Fruit fly (Drosophila melanogaster) whole organism, embryonic: ENCODE results near the gene CG34384.

Experiments
- Bdp1 ChIP-seq: fragments of 200-800 bp; sonication (Bioruptor generic); optimal IDR thresholded peaks from 3 replicates; lab custom pipeline; 2016; ENCODE audit warnings: missing biosample characterization, missing genetic modification characterization
- CG10267 ChIP-seq: fragments of 200-800 bp; sonication (Bioruptor generic); optimal IDR thresholded peaks from 2 replicates; lab custom pipeline; 2018; ENCODE audit warnings: missing biosample characterization, mild to moderate bottlenecking, missing genetic modification characterization, moderate library complexity
- CG10274 ChIP-seq: fragments of 200-800 bp; sonication (Bioruptor generic); optimal IDR thresholded peaks from 3 replicates; lab custom pipeline; 2017; ENCODE audit warnings: missing biosample characterization, mild to moderate bottlenecking, missing genetic modification characterization
- CG11398 ChIP-seq: fragments of 200-800 bp; sonication (Bioruptor generic); optimal IDR thresholded peaks from 2 replicates; lab custom pipeline; 2016; ENCODE audit warnings: missing biosample characterization, missing genetic modification characterization
- CG12299 ChIP-seq: fragments of 200-800 bp; sonication (Bioruptor generic); optimal IDR thresholded peaks from 2 replicates; lab custom pipeline; 2018; ENCODE audit warnings: missing biosample characterization, mild to moderate bottlenecking, missing genetic modification characterization
- CG13775 ChIP-seq: fragments of 200-800 bp; sonication (Bioruptor generic); optimal IDR thresholded peaks from 3 replicates; lab custom pipeline; 2017; ENCODE audit warnings: missing biosample characterization, mild to moderate bottlenecking, missing genetic modification characterization
- CG15269 ChIP-seq: fragments of 200-800 bp; sonication (Bioruptor generic); optimal IDR thresholded peaks from 2 replicates; lab custom pipeline; 2018; ENCODE audit warnings: missing biosample characterization, mild to moderate bottlenecking, missing genetic modification characterization, moderate library complexity
- CG1602 ChIP-seq: fragments of 200-800 bp; sonication (Bioruptor generic); optimal IDR thresholded peaks from 3 replicates; lab custom pipeline; 2016; ENCODE audit warnings: missing biosample characterization, missing genetic modification characterization
- CG17829 ChIP-seq: fragments of 200-800 bp; optimal IDR thresholded peaks from 2 replicates; lab custom pipeline; 2019; ENCODE audit warnings: missing biosample characterization, mild to moderate bottlenecking, missing genetic modification characterization, moderate library complexity
- CG18619 ChIP-seq: fragments of 200-800 bp; sonication (Bioruptor generic); optimal IDR thresholded peaks from 3 replicates; lab custom pipeline; 2017; ENCODE audit warnings: missing biosample characterization, mild to moderate bottlenecking, missing genetic modification characterization
- CG2875 ChIP-seq: fragments of 200-800 bp; sonication (Bioruptor generic); optimal IDR thresholded peaks from 2 replicates; lab custom pipeline; 2017; ENCODE audit warnings: missing biosample characterization, mild to moderate bottlenecking, missing genetic modification characterization, missing genetic modification reagents
- CG32772 ChIP-seq: fragments of 200-800 bp; sonication (Bioruptor generic); IDR thresholded peaks from 2 replicates; pipeline ENCODE4 v1.3.6; 2022; ENCODE audit warnings: missing biosample characterization, missing genetic modification characterization
- CG3281 ChIP-seq: fragments of 200-800 bp; sonication (Bioruptor generic); optimal IDR thresholded peaks from 3 replicates; lab custom pipeline; 2017; ENCODE audit warnings: missing biosample characterization, mild to moderate bottlenecking, missing genetic modification characterization
- CG3407 ChIP-seq: fragments of 200-800 bp; sonication (Bioruptor generic); optimal IDR thresholded peaks from 2 replicates; lab custom pipeline; 2018; ENCODE audit warnings: missing biosample characterization, mild to moderate bottlenecking, missing genetic modification characterization
- CG3726 ChIP-seq: fragments of 200-800 bp; sonication (Bioruptor generic); IDR thresholded peaks from 3 replicates; pipeline ENCODE4, ENCODE4 v1.3.6; 2022; ENCODE audit warnings: missing biosample characterization, missing genetic modification characterization
- CG42726 ChIP-seq: fragments of 200-800 bp; sonication (Bioruptor generic); IDR thresholded peaks from 2 replicates; pipeline ENCODE4 v1.3.6; 2022; ENCODE audit warnings: missing biosample characterization, missing genetic modification characterization; ENCODE audit not compliant: partially characterized antibody
- CG4404 ChIP-seq: fragments of 200-800 bp; sonication (Bioruptor generic); IDR thresholded peaks from 2 replicates; pipeline ENCODE4 v1.3.6; 2022; ENCODE audit warnings: missing biosample characterization, missing genetic modification characterization
- CG8290 ChIP-seq, 3 experiments: fragments of 200-800 bp; sonication (Bioruptor generic); optimal IDR thresholded peaks; 2 replicates each; lab custom pipeline; 2016 to 2019; ENCODE audit warnings: missing biosample characterization in 3 of 3, missing genetic modification characterization in 3 of 3, mild to moderate bottlenecking in 2 of 3, moderate library complexity in 1 of 3
- CG8924 ChIP-seq: fragments of 200-800 bp; optimal IDR thresholded peaks from 3 replicates; lab custom pipeline; 2019; ENCODE audit warnings: missing biosample characterization, mild to moderate bottlenecking, missing genetic modification characterization, moderate library complexity
- CG9797 ChIP-seq: fragments of 200-800 bp; sonication (Bioruptor generic); optimal IDR thresholded peaks from 3 replicates; lab custom pipeline; 2018; ENCODE audit warnings: missing biosample characterization, mild to moderate bottlenecking, missing genetic modification characterization
- CG9876 ChIP-seq: fragments of 200-800 bp; sonication (Bioruptor generic); optimal IDR thresholded peaks from 2 replicates; lab custom pipeline; 2016; ENCODE audit warnings: missing biosample characterization, missing genetic modification characterization
- CrebB ChIP-seq: fragments of 200-800 bp; sonication (Bioruptor generic); optimal IDR thresholded peaks from 3 replicates; lab custom pipeline; 2018; ENCODE audit warnings: missing biosample characterization, mild to moderate bottlenecking, missing genetic modification characterization
- HLH3B ChIP-seq: fragments of 200-800 bp; sonication (Bioruptor generic); IDR thresholded peaks from 2 replicates; pipeline ENCODE4 v1.3.6; 2022; ENCODE audit warnings: missing biosample characterization, missing genetic modification characterization
- HLH54F ChIP-seq: fragments of 200-800 bp; sonication (Bioruptor generic); optimal IDR thresholded peaks from 3 replicates; lab custom pipeline; 2016; ENCODE audit warnings: missing biosample characterization, missing genetic modification characterization
- Taf1 ChIP-seq: fragments of 200-800 bp; sonication (Bioruptor generic); IDR thresholded peaks from 2 replicates; pipeline ENCODE4 v1.3.6; 2022; ENCODE audit warnings: missing biosample characterization, missing genetic modification characterization
- Usf ChIP-seq: fragments of 200-800 bp; sonication (Bioruptor generic); optimal IDR thresholded peaks from 2 replicates; lab custom pipeline; 2017; ENCODE audit warnings: missing genotype, missing biosample characterization, missing genetic modification characterization
- Vsx1 ChIP-seq: fragments of 200-800 bp; sonication (Bioruptor generic); optimal IDR thresholded peaks from 2 replicates; lab custom pipeline; 2017; ENCODE audit warnings: missing biosample characterization, mild to moderate bottlenecking, missing genetic modification characterization, missing genetic modification reagents
- bab2 ChIP-seq: fragments of 200-800 bp; sonication (Bioruptor generic); optimal IDR thresholded peaks from 2 replicates; lab custom pipeline; 2016; ENCODE audit warnings: missing biosample characterization, missing genetic modification characterization
- corto ChIP-seq: fragments of 200-800 bp; sonication (Bioruptor generic); optimal IDR thresholded peaks from 2 replicates; lab custom pipeline; 2016; ENCODE audit warnings: missing biosample characterization, mild to moderate bottlenecking, missing genetic modification characterization, moderate library complexity
- ewg ChIP-seq: fragments of 200-800 bp; sonication (Bioruptor generic); optimal IDR thresholded peaks from 3 replicates; lab custom pipeline; 2017; ENCODE audit warnings: mild to moderate bottlenecking, missing biosample characterization, missing genetic modification reagents, missing genetic modification characterization
- exex ChIP-seq: fragments of 200-800 bp; sonication (Bioruptor generic); optimal IDR thresholded peaks from 4 replicates; lab custom pipeline; 2018; ENCODE audit warnings: missing biosample characterization, mild to moderate bottlenecking, missing genetic modification characterization, moderate library complexity
- fru ChIP-seq: fragments of >200 bp; optimal IDR thresholded peaks from 2 replicates; lab custom pipeline; 2017
- gt ChIP-seq: fragments of 200-800 bp; sonication (Bioruptor generic); IDR thresholded peaks from 2 replicates; pipeline ENCODE4 v1.3.6; 2022; ENCODE audit warnings: missing biosample characterization, missing genetic modification characterization
- her ChIP-seq: fragments of 200-800 bp; sonication (Bioruptor generic); optimal IDR thresholded peaks from 2 replicates; lab custom pipeline; 2016; ENCODE audit warnings: missing biosample characterization, missing genetic modification characterization
- kah ChIP-seq: fragments of 200-800 bp; sonication (Bioruptor generic); optimal IDR thresholded peaks from 2 replicates; lab custom pipeline; 2018; ENCODE audit warnings: missing biosample characterization, mild to moderate bottlenecking, missing genetic modification characterization
- lab ChIP-seq: fragments of 200-800 bp; sonication (Bioruptor generic); optimal IDR thresholded peaks from 3 replicates; lab custom pipeline; 2017; ENCODE audit warnings: missing biosample characterization, missing genetic modification characterization, mild to moderate bottlenecking, moderate library complexity, missing genetic modification reagents
- lbe ChIP-seq: fragments of 200-800 bp; sonication (Bioruptor generic); optimal IDR thresholded peaks from 2 replicates; lab custom pipeline; 2016; ENCODE audit warnings: missing biosample characterization, mild to moderate bottlenecking, missing genetic modification characterization
- lilli ChIP-seq: fragments of 200-800 bp; sonication (Bioruptor generic); optimal IDR thresholded peaks from 3 replicates; lab custom pipeline; 2016; ENCODE audit warnings: missing biosample characterization, missing genetic modification characterization
- mam ChIP-seq: fragments of 200-800 bp; sonication (Bioruptor generic); optimal IDR thresholded peaks from 3 replicates; lab custom pipeline; 2016; ENCODE audit warnings: missing biosample characterization, missing genetic modification characterization
- nmo ChIP-seq: fragments of 200-800 bp; sonication (Bioruptor generic); optimal IDR thresholded peaks from 2 replicates; lab custom pipeline; 2018; ENCODE audit warnings: missing biosample characterization, mild to moderate bottlenecking, missing genetic modification characterization, moderate library complexity
- peb ChIP-seq: fragments of 200-800 bp; sonication (Bioruptor generic); IDR thresholded peaks from 2 replicates; pipeline ENCODE4 v1.3.6; 2022; ENCODE audit warnings: missing biosample characterization, missing genetic modification characterization
- rib ChIP-seq: fragments of 200-800 bp; sonication (Bioruptor generic); IDR thresholded peaks from 2 replicates; pipeline ENCODE4 v1.3.6; 2022; ENCODE audit warnings: missing biosample characterization, missing genetic modification characterization
- sna ChIP-seq: fragments of 200-800 bp; sonication (Bioruptor generic); IDR thresholded peaks from 2 replicates; pipeline ENCODE4 v1.3.6; 2022; ENCODE audit warnings: missing biosample characterization, missing genetic modification characterization; ENCODE audit not compliant: partially characterized antibody
- sqz ChIP-seq: fragments of 200-800 bp; sonication (Bioruptor generic); optimal IDR thresholded peaks from 3 replicates; lab custom pipeline; 2018; ENCODE audit warnings: missing biosample characterization, mild to moderate bottlenecking, missing genetic modification characterization
- vfl ChIP-seq: fragments of 200-800 bp; sonication (Bioruptor generic); optimal IDR thresholded peaks from 2 replicates; lab custom pipeline; 2016; ENCODE audit warnings: missing biosample characterization, missing genetic modification characterization
- vnd ChIP-seq: fragments of 200-800 bp; sonication (Bioruptor generic); IDR thresholded peaks from 3 replicates; pipeline ENCODE4 v1.3.6; 2022; ENCODE audit warnings: missing biosample characterization, missing genetic modification characterization; ENCODE audit not compliant: partially characterized antibody
- wor ChIP-seq: fragments of 200-800 bp; sonication (Bioruptor generic); IDR thresholded peaks from 2 replicates; pipeline ENCODE4 v1.3.6; 2022; ENCODE audit warnings: missing biosample characterization, missing genetic modification characterization
- yki ChIP-seq: fragments of >200 bp; optimal IDR thresholded peaks from 3 replicates; lab custom pipeline; 2018

The CG34384 gene

dm6 chr3R:7809662-7810621 is 4.2 kb upstream of the CG34384 start, which contains the start of the genes CG2993 and sgll (continued):
- TF ChIP-seq mam (GFP tag; lab: Kevin White, UChicago), result peak; percentile 93
- peak; percentile 93 for TF ChIP-seq lilli (GFP tag; lab: Kevin White, UChicago)
- peak; percentile 83 for TF ChIP-seq wor (GFP tag; lab: Robert Waterston, UW)
- TF ChIP-seq Usf (GFP tag; lab: Kevin White, UChicago), result peak; percentile 82
- TF ChIP-seq fru (lab: Kevin White, UChicago), result no peak
- TF ChIP-seq nmo (GFP tag; lab: Kevin White, UChicago), result peak; percentile 86
- TF ChIP-seq peb (GFP tag; lab: Robert Waterston, UW), result peak; percentile 85
- peak; percentile 91 for TF ChIP-seq HLH54F (GFP tag; lab: Kevin White, UChicago)
- TF ChIP-seq CG4404 (GFP tag; lab: Robert Waterston, UW), result peak; percentile 81
- peak; percentile 57 for TF ChIP-seq CG3281 (GFP tag; lab: Kevin White, UChicago)
- no peak for TF ChIP-seq vnd
- peak; percentile 72 for TF ChIP-seq CG13775
- peak; percentile 84 for TF ChIP-seq ewg
- no peak for TF ChIP-seq sna (GFP tag; lab: Robert Waterston, UW)
- peak; percentile 82 for TF ChIP-seq CG11398 (GFP tag; lab: Kevin White, UChicago)
- TF ChIP-seq CG10267, result peak; percentile 78
- no peak for TF ChIP-seq kah (GFP tag; lab: Kevin White, UChicago)
- no peak for TF ChIP-seq Vsx1 (GFP tag; lab: Kevin White, UChicago)
- TF ChIP-seq bab2, result peak; percentile 97
- TF ChIP-seq exex (tag; lab: Kevin White, UChicago), result no peak
- TF ChIP-seq lbe (GFP tag; lab: Kevin White, UChicago), result peak; percentile 42
- TF ChIP-seq sqz, result no peak
- TF ChIP-seq CG3726, result peak; percentile 88; the same call in 2 of the 3 replicates
- TF ChIP-seq CG18619 (GFP tag; lab: Kevin White, UChicago), result peak; percentile 86
- TF ChIP-seq CG15269, result peak; percentile 85
- TF ChIP-seq CG3407 (GFP tag; lab: Kevin White, UChicago), result peak; percentile 78
- TF ChIP-seq CG12299 (tag; lab: Kevin White, UChicago), result no peak
- peak; percentile 90 for TF ChIP-seq HLH3B (GFP tag; lab: Robert Waterston, UW)
- TF ChIP-seq Taf1, result peak; percentile 89
- TF ChIP-seq CG1602 (GFP tag; lab: Kevin White, UChicago), result peak; percentile 95
- TF ChIP-seq CG9876 (GFP tag; lab: Kevin White, UChicago), result peak; percentile 97
- peak; percentile 51 for TF ChIP-seq vfl
- TF ChIP-seq her (GFP tag; lab: Kevin White, UChicago), result peak; percentile 91
- peak; percentile 80 for TF ChIP-seq CG2875 (GFP tag; lab: Kevin White, UChicago)
- TF ChIP-seq gt (GFP tag; lab: Robert Waterston, UW), result peak; percentile 83
- TF ChIP-seq lab (GFP tag; lab: Kevin White, UChicago), result peak; percentile 80
- TF ChIP-seq CrebB (tag; lab: Kevin White, UChicago), result peak; percentile 49
- TF ChIP-seq CG32772, result peak; percentile 95
- TF ChIP-seq CG8290 (GFP tag; optimal IDR thresholded peaks at IDR 0.05; lab: Kevin White, UChicago), result peak; percentile 97
- peak; percentile 71 to 98 for TF ChIP-seq CG8290 (tag; optimal IDR thresholded peaks at IDR 0.05; lab: Kevin White, UChicago)
- no peak; the same call in 1 of the 2 replicates for TF ChIP-seq rib
- peak; percentile 92 for TF ChIP-seq CG17829 (tag; lab: Kevin White, UChicago)
- TF ChIP-seq Bdp1 (GFP tag; lab: Kevin White, UChicago), result peak; percentile 63
- peak; percentile 69 for TF ChIP-seq CG10274 (GFP tag; lab: Kevin White, UChicago)
- peak; percentile 83 for TF ChIP-seq CG42726
- peak; percentile 73 for TF ChIP-seq CG9797 (GFP tag; lab: Kevin White, UChicago)
- no peak for TF ChIP-seq corto (GFP tag; lab: Kevin White, UChicago)
- TF ChIP-seq CG8924 (tag; lab: Kevin White, UChicago), result no peak
- peak; percentile 20 for TF ChIP-seq yki (lab: Kevin White, UChicago)
